Fruit fly (Drosophila melanogaster) whole organism, embryonic: ENCODE measurements around the gene CG34034.
A peak's percentile ranks its signal among the peaks of the same experiment; 100 is the strongest.

Experiments used
- Awh ChIP-seq: fragments of 200-800 bp; sonication (Bioruptor generic); IDR thresholded peaks from 2 replicates; pipeline ENCODE4, ENCODE4 v1.3.6; 2022; ENCODE audit warnings: missing biosample characterization, missing genetic modification characterization
- CG10267 ChIP-seq: fragments of 200-800 bp; sonication (Bioruptor generic); optimal IDR thresholded peaks from 2 replicates; lab custom pipeline; 2018; ENCODE audit warnings: missing biosample characterization, mild to moderate bottlenecking, missing genetic modification characterization, moderate library complexity
- CG10274 ChIP-seq: fragments of 200-800 bp; sonication (Bioruptor generic); optimal IDR thresholded peaks from 3 replicates; lab custom pipeline; 2017; ENCODE audit warnings: missing biosample characterization, mild to moderate bottlenecking, missing genetic modification characterization
- CG10321 ChIP-seq: fragments of 200-800 bp; sonication (Bioruptor generic); IDR thresholded peaks from 2 replicates; pipeline ENCODE4 v1.3.6; 2022; ENCODE audit warnings: missing biosample characterization, missing genetic modification characterization
- CG14014 ChIP-seq: fragments of 200-800 bp; sonication (Bioruptor generic); IDR thresholded peaks from 2 replicates; pipeline ENCODE4 v1.3.6; 2022; ENCODE audit warnings: missing biosample characterization, missing genetic modification characterization
- CG15011 ChIP-seq: fragments of 200-800 bp; sonication (Bioruptor generic); optimal IDR thresholded peaks from 3 replicates; lab custom pipeline; 2018; ENCODE audit warnings: missing biosample characterization, mild to moderate bottlenecking, missing genetic modification characterization
- CG17328 ChIP-seq: fragments of 200-800 bp; sonication (Bioruptor generic); IDR thresholded peaks from 2 replicates; pipeline ENCODE4 v1.3.6; 2022; ENCODE audit warnings: missing biosample characterization, missing genetic modification characterization
- CG17568 ChIP-seq: fragments of 200-800 bp; sonication (Bioruptor generic); optimal IDR thresholded peaks from 2 replicates; lab custom pipeline; 2018; ENCODE audit warnings: missing biosample characterization, mild to moderate bottlenecking, missing genetic modification characterization, moderate library complexity
- CG31224 ChIP-seq: fragments of 200-800 bp; sonication (Bioruptor generic); IDR thresholded peaks from 2 replicates; pipeline ENCODE4 v1.3.6; 2022; ENCODE audit warnings: missing biosample characterization, missing genetic modification characterization
- CG3407 ChIP-seq: fragments of 200-800 bp; sonication (Bioruptor generic); optimal IDR thresholded peaks from 2 replicates; lab custom pipeline; 2018; ENCODE audit warnings: missing biosample characterization, mild to moderate bottlenecking, missing genetic modification characterization
- CG4404 ChIP-seq: fragments of 200-800 bp; sonication (Bioruptor generic); IDR thresholded peaks from 2 replicates; pipeline ENCODE4 v1.3.6; 2022; ENCODE audit warnings: missing biosample characterization, missing genetic modification characterization
- CG6683 ChIP-seq: fragments of 200-800 bp; sonication (Bioruptor generic); optimal IDR thresholded peaks from 2 replicates; lab custom pipeline; 2017; ENCODE audit warnings: missing biosample characterization, mild to moderate bottlenecking, missing genetic modification characterization, missing genetic modification reagents
- CG7556 ChIP-seq: fragments of 200-800 bp; sonication (Bioruptor generic); optimal IDR thresholded peaks from 2 replicates; lab custom pipeline; 2017; ENCODE audit warnings: missing biosample characterization, mild to moderate bottlenecking, missing genetic modification characterization
- CG7786 ChIP-seq: fragments of 200-800 bp; sonication (Bioruptor generic); optimal IDR thresholded peaks from 2 replicates; lab custom pipeline; 2016; ENCODE audit warnings: missing biosample characterization, missing genetic modification characterization
- CoRest ChIP-seq: fragments of 200-800 bp; sonication (Bioruptor generic); optimal IDR thresholded peaks from 3 replicates; lab custom pipeline; 2018; ENCODE audit warnings: missing biosample characterization, mild to moderate bottlenecking, missing genetic modification characterization, moderate library complexity
- Deaf1 ChIP-seq: fragments of 200-800 bp; optimal IDR thresholded peaks from 3 replicates; lab custom pipeline; 2019; ENCODE audit warnings: missing biosample characterization, mild to moderate bottlenecking, missing genetic modification characterization, moderate library complexity
- Dfd ChIP-seq, 2 experiments: fragments of >200 bp; optimal IDR thresholded peaks; 2 replicates each; lab custom pipeline; 2017; ENCODE audit warnings: missing biosample characterization in 2 of 2, missing genetic modification characterization in 2 of 2
- Dp ChIP-seq: fragments of 200-800 bp; sonication (Bioruptor generic); optimal IDR thresholded peaks from 2 replicates; lab custom pipeline; 2018; ENCODE audit warnings: missing biosample characterization, mild to moderate bottlenecking, missing genetic modification characterization, moderate library complexity
- E2f2 ChIP-seq: fragments of 200-800 bp; sonication (Bioruptor generic); IDR thresholded peaks from 2 replicates; pipeline ENCODE4 v1.3.6; 2022; ENCODE audit warnings: missing biosample characterization, missing genetic modification characterization
- ERR ChIP-seq: fragments of 200-800 bp; sonication (Bioruptor generic); optimal IDR thresholded peaks from 2 replicates; lab custom pipeline; 2016; ENCODE audit warnings: missing biosample characterization, missing genetic modification characterization
- Hr39 ChIP-seq: fragments of >200 bp; optimal IDR thresholded peaks from 2 replicates; lab custom pipeline; 2017
- MTF-1 ChIP-seq: fragments of 200-800 bp; sonication (Bioruptor generic); optimal IDR thresholded peaks from 2 replicates; lab custom pipeline; 2018; ENCODE audit warnings: missing biosample characterization, mild to moderate bottlenecking, missing genetic modification characterization, borderline replicate concordance
- Max ChIP-seq: fragments of 200-800 bp; sonication (Bioruptor generic); optimal IDR thresholded peaks from 2 replicates; lab custom pipeline; 2016; ENCODE audit warnings: missing biosample characterization, mild to moderate bottlenecking, missing genetic modification characterization
- Myb ChIP-seq: fragments of 200-800 bp; sonication (Bioruptor generic); optimal IDR thresholded peaks from 2 replicates; lab custom pipeline; 2016; ENCODE audit warnings: missing biosample characterization, missing genetic modification characterization
- Optix ChIP-seq: fragments of 200-800 bp; sonication (Bioruptor generic); IDR thresholded peaks from 3 replicates; pipeline ENCODE4 v1.3.6; 2022; ENCODE audit warnings: missing biosample characterization, missing genetic modification characterization
- Ravus ChIP-seq: fragments of 200-800 bp; sonication (Bioruptor generic); IDR thresholded peaks from 2 replicates; pipeline ENCODE4 v1.3.6; 2022; ENCODE audit warnings: missing biosample characterization, missing genetic modification characterization
- Xrp1 ChIP-seq: fragments of 200-800 bp; sonication (Bioruptor generic); IDR thresholded peaks from 2 replicates; pipeline ENCODE4 v1.3.6; 2022; ENCODE audit warnings: missing biosample characterization, missing genetic modification characterization
- YL-1 ChIP-seq: fragments of 200-800 bp; sonication (Bioruptor generic); optimal IDR thresholded peaks from 3 replicates; lab custom pipeline; 2017; ENCODE audit warnings: missing biosample characterization, mild to moderate bottlenecking, missing genetic modification characterization
- bsh ChIP-seq, 2 experiments: fragments of 200-800 bp; sonication (Bioruptor generic); optimal IDR thresholded peaks; 2 replicates each; lab custom pipeline; 2017 to 2018; ENCODE audit warnings: mild to moderate bottlenecking in 2 of 2, missing biosample characterization in 2 of 2, missing genetic modification characterization in 2 of 2, moderate library complexity in 1 of 2
- ci ChIP-seq: fragments of 200-800 bp; sonication (Bioruptor generic); IDR thresholded peaks from 3 replicates; pipeline ENCODE4 v1.3.6; 2022; ENCODE audit warnings: missing biosample characterization, missing genetic modification characterization
- dysf ChIP-seq: fragments of 200-800 bp; sonication (Bioruptor generic); IDR thresholded peaks from 3 replicates; pipeline ENCODE4 v1.3.6; 2022; ENCODE audit warnings: missing biosample characterization, missing genetic modification characterization
- ems ChIP-seq: fragments of 200-800 bp; sonication (Bioruptor generic); optimal IDR thresholded peaks from 3 replicates; lab custom pipeline; 2016; ENCODE audit warnings: missing biosample characterization, missing genetic modification characterization
- eyg ChIP-seq: fragments of 200-800 bp; sonication (Bioruptor generic); optimal IDR thresholded peaks from 3 replicates; lab custom pipeline; 2016; ENCODE audit warnings: missing biosample characterization, missing genetic modification characterization
- fd96Cb ChIP-seq: fragments of 200-800 bp; sonication (Bioruptor generic); optimal IDR thresholded peaks from 2 replicates; lab custom pipeline; 2018; ENCODE audit warnings: missing biosample characterization, mild to moderate bottlenecking, missing genetic modification characterization, moderate library complexity
- gfzf ChIP-seq: fragments of 200-800 bp; sonication (Bioruptor generic); optimal IDR thresholded peaks from 2 replicates; lab custom pipeline; 2016; ENCODE audit warnings: missing biosample characterization, mild to moderate bottlenecking, missing genetic modification characterization, moderate library complexity
- gsb-n ChIP-seq: fragments of 200-800 bp; sonication (Bioruptor generic); optimal IDR thresholded peaks from 3 replicates; lab custom pipeline; 2018; ENCODE audit warnings: missing biosample characterization, mild to moderate bottlenecking, missing genetic modification characterization
- hth ChIP-seq: fragments of >200 bp; optimal IDR thresholded peaks from 2 replicates; lab custom pipeline; 2017; ENCODE audit warnings: inconsistent platforms
- jing ChIP-seq: fragments of 200-800 bp; sonication (Bioruptor generic); optimal IDR thresholded peaks from 2 replicates; lab custom pipeline; 2018; ENCODE audit warnings: missing biosample characterization, mild to moderate bottlenecking, missing genetic modification characterization
- klu ChIP-seq: fragments of 200-800 bp; sonication (Bioruptor generic); IDR thresholded peaks from 2 replicates; pipeline ENCODE4 v1.3.6; 2022; ENCODE audit warnings: missing biosample characterization, missing genetic modification characterization
- lab ChIP-seq: fragments of 200-800 bp; sonication (Bioruptor generic); optimal IDR thresholded peaks from 3 replicates; lab custom pipeline; 2017; ENCODE audit warnings: missing biosample characterization, missing genetic modification characterization, mild to moderate bottlenecking, moderate library complexity, missing genetic modification reagents
- lbe ChIP-seq: fragments of 200-800 bp; sonication (Bioruptor generic); optimal IDR thresholded peaks from 2 replicates; lab custom pipeline; 2016; ENCODE audit warnings: missing biosample characterization, mild to moderate bottlenecking, missing genetic modification characterization
- peb ChIP-seq: fragments of 200-800 bp; sonication (Bioruptor generic); IDR thresholded peaks from 2 replicates; pipeline ENCODE4 v1.3.6; 2022; ENCODE audit warnings: missing biosample characterization, missing genetic modification characterization
- ranshi ChIP-seq: fragments of 200-800 bp; sonication (Bioruptor generic); IDR thresholded peaks from 2 replicates; pipeline ENCODE4 v1.3.6; 2022; ENCODE audit warnings: missing biosample characterization, missing genetic modification characterization
- scrt ChIP-seq: fragments of 200-800 bp; sonication (Bioruptor generic); optimal IDR thresholded peaks from 2 replicates; lab custom pipeline; 2018; ENCODE audit warnings: missing biosample characterization, mild to moderate bottlenecking, missing genetic modification characterization, moderate library complexity
- sens ChIP-seq: fragments of 200-800 bp; sonication (Bioruptor generic); peaks from one replicate; lab custom pipeline; 2016; ENCODE audit warnings: missing biosample characterization, missing genetic modification characterization
- sqz ChIP-seq: fragments of 200-800 bp; sonication (Bioruptor generic); optimal IDR thresholded peaks from 3 replicates; lab custom pipeline; 2018; ENCODE audit warnings: missing biosample characterization, mild to moderate bottlenecking, missing genetic modification characterization
- unpg ChIP-seq: fragments of 200-800 bp; sonication (Bioruptor generic); optimal IDR thresholded peaks from 3 replicates; lab custom pipeline; 2018; ENCODE audit warnings: missing biosample characterization, mild to moderate bottlenecking, missing genetic modification characterization, moderate library complexity
- vvl ChIP-seq: fragments of 200-800 bp; sonication (Bioruptor generic); IDR thresholded peaks from 2 replicates; pipeline ENCODE4 v1.3.6; 2022; ENCODE audit warnings: missing biosample characterization, missing genetic modification characterization
- zen ChIP-seq: fragments of 200-800 bp; sonication (Bioruptor generic); optimal IDR thresholded peaks from 3 replicates; lab custom pipeline; 2018; ENCODE audit warnings: missing biosample characterization, mild to moderate bottlenecking, missing genetic modification characterization, moderate library complexity
- zen2 ChIP-seq: fragments of 200-800 bp; sonication (Bioruptor generic); IDR thresholded peaks from 3 replicates; pipeline ENCODE4 v1.3.6; 2022; ENCODE audit warnings: missing biosample characterization, missing genetic modification characterization; ENCODE audit not compliant: partially characterized antibody

The CG34034 gene

dm6 chr3R:21781448-21781847, 42.5 kb upstream of the CG34034 start (continued):
- TF ChIP-seq scrt (GFP tag; lab: Kevin White, UChicago) (peak; percentile 24), ranshi (GFP tag; lab: Robert Waterston, UW) (no peak), Ravus (peak; percentile 31), lbe (GFP tag; lab: Kevin White, UChicago) (peak; percentile 77), CG10267 (tag; lab: Kevin White, UChicago) (peak; percentile 64)

dm6 chr3R:21780086-21780485, 41.2 kb upstream of the CG34034 start:
- no peak for TF ChIP-seq CG4404 (GFP tag; lab: Robert Waterston, UW)
- peak; percentile 46; the same call in 1 of the 2 replicates for TF ChIP-seq Awh (GFP tag; lab: Robert Waterston, UW)
- no peak for TF ChIP-seq zen (tag; lab: Kevin White, UChicago)
- no peak for TF ChIP-seq bsh (GFP tag; optimal IDR thresholded peaks at IDR 0.05; lab: Kevin White, UChicago)
- no peak for TF ChIP-seq CG10267 (tag; lab: Kevin White, UChicago)
- TF ChIP-seq Xrp1 (GFP tag; lab: Robert Waterston, UW) = no peak
- TF ChIP-seq fd96Cb = no peak
- TF ChIP-seq jing (GFP tag; lab: Kevin White, UChicago) = no peak
- no peak for TF ChIP-seq Dfd (GFP tag; optimal IDR thresholded peaks at IDR 0.05; lab: Kevin White, UChicago)
- TF ChIP-seq CG6683 (GFP tag; lab: Kevin White, UChicago) = no peak
- TF ChIP-seq hth (lab: Kevin White, UChicago) = no peak
- TF ChIP-seq klu (GFP tag; lab: Robert Waterston, UW) = no peak
- no peak for TF ChIP-seq CG31224 (GFP tag; lab: Robert Waterston, UW)
- TF ChIP-seq eyg (GFP tag; lab: Kevin White, UChicago) = no peak
- no peak for TF ChIP-seq CG10321
- TF ChIP-seq Myb (GFP tag; lab: Kevin White, UChicago) = no peak
- TF ChIP-seq Deaf1 (tag; lab: Kevin White, UChicago) = no peak
- TF ChIP-seq dysf (GFP tag; lab: Robert Waterston, UW) = no peak
- peak; percentile 29; the same call in 1 of the 2 replicates for TF ChIP-seq vvl
- TF ChIP-seq CG17328 = no peak
- TF ChIP-seq CG14014 (GFP tag; lab: Robert Waterston, UW) = no peak
- peak; percentile 71 for TF ChIP-seq sens (GFP tag; lab: Kevin White, UChicago)
- TF ChIP-seq lbe (GFP tag; lab: Kevin White, UChicago) = no peak
- no peak for TF ChIP-seq unpg (GFP tag; lab: Kevin White, UChicago)
- no peak for TF ChIP-seq ems (GFP tag; lab: Kevin White, UChicago)

- no peak for TF ChIP-seq ERR (GFP tag; lab: Kevin White, UChicago)
- TF ChIP-seq CG4404 (GFP tag; lab: Robert Waterston, UW) = no peak
- peak; percentile 81 for TF ChIP-seq Dp (GFP tag; lab: Kevin White, UChicago)
- TF ChIP-seq Max (GFP tag; lab: Kevin White, UChicago) = peak; percentile 87
- no peak for TF ChIP-seq MTF-1 (GFP tag; lab: Kevin White, UChicago)
- TF ChIP-seq CG10274 (GFP tag; lab: Kevin White, UChicago) = no peak
- TF ChIP-seq Optix = no peak
- no peak for TF ChIP-seq peb (GFP tag; lab: Robert Waterston, UW)
- TF ChIP-seq ci (GFP tag; lab: Robert Waterston, UW) = no peak
- no peak for TF ChIP-seq lab (GFP tag; lab: Kevin White, UChicago)
- TF ChIP-seq YL-1 = peak; percentile 56
- TF ChIP-seq CG15011 = no peak
- no peak for TF ChIP-seq CG7556 (GFP tag; lab: Kevin White, UChicago)
- TF ChIP-seq E2f2 (GFP tag; lab: Robert Waterston, UW) = peak; percentile 87
- TF ChIP-seq zen2 (GFP tag; lab: Robert Waterston, UW) = no peak
- TF ChIP-seq sqz (GFP tag; lab: Kevin White, UChicago) = no peak
- no peak for TF ChIP-seq gsb-n
- TF ChIP-seq CoRest (tag; lab: Kevin White, UChicago) = no peak
- TF ChIP-seq gfzf = peak; percentile 96
- TF ChIP-seq CG3407 (GFP tag; lab: Kevin White, UChicago) = no peak
- no peak for TF ChIP-seq CG17568 (GFP tag; lab: Kevin White, UChicago)
- no peak for TF ChIP-seq Hr39
- no peak for TF ChIP-seq CG7786 (GFP tag; lab: Kevin White, UChicago)
These were observed 38.8 kb upstream of the CG34034 start, which contains the start of gene Polr1H for dm6 chr3R:21777660-21778059. Polr1H (minus strand) TSS chr3R:21777847.
